Fruit fly (Drosophila melanogaster): ENCODE results near the gene CG16762.

CG16762 gene

DNA sequence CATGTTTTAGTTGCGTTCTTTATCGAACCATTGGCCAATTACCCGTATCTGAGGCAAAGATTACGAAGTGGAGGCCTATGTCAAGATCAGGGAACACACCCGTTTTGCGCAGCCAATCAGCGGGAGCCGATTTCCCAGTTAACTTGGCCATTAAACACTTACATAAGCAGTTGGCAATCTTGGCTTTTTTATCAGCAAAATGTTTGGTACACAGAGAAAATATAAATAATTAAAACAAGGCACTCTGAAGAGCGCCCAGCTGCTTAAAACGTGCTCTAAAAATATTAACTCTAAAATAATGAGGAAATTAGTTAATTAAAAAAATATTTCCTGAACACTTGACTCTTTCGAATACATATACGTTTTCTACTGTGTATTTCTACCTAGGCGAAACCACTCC lies 26.4 kb upstream of the CG16762 start (continued):
- TF ChIP-seq ssp (GFP tag; IDR thresholded peaks at IDR 0.05) (no peak), Adf1 (GFP tag; IDR thresholded peaks at IDR 0.05) (peak; percentile 67), br (optimal IDR thresholded peaks at IDR 0.05) (no peak), amos (GFP tag; IDR thresholded peaks at IDR 0.05; ENCODE audit: partially characterized antibody) (no peak), schlank (tag; optimal IDR thresholded peaks at IDR 0.05) (peak; percentile 12), mld (GFP tag; IDR thresholded peaks at IDR 0.05; ENCODE audit: partially characterized antibody) (no peak), CG10274 (GFP tag; optimal IDR thresholded peaks at IDR 0.05) (no peak), Nf-YA (GFP tag; IDR thresholded peaks at IDR 0.05) (no peak), Bdp1 (GFP tag; optimal IDR thresholded peaks at IDR 0.05) (peak; percentile 21), seq (GFP tag; IDR thresholded peaks at IDR 0.05) (peak; percentile 77), CG2202 (tag; optimal IDR thresholded peaks at IDR 0.05) (no peak), btn (GFP tag; optimal IDR thresholded peaks at IDR 0.05) (no peak), CG3065 (GFP tag; optimal IDR thresholded peaks at IDR 0.05) (no peak), so (GFP tag; IDR thresholded peaks at IDR 0.05) (peak; percentile 71; the same call in 2 of the 3 replicates), tna (GFP tag; IDR thresholded peaks at IDR 0.05; ENCODE audit: partially characterized antibody) (no peak), sima (GFP tag; optimal IDR thresholded peaks at IDR 0.05) (no peak), CG4360 (GFP tag; IDR thresholded peaks at IDR 0.05) (no peak), lab (GFP tag; optimal IDR thresholded peaks at IDR 0.05) (peak; percentile 91), Drgx (GFP tag; IDR thresholded peaks at IDR 0.05) (no peak), maf-S (GFP tag; optimal IDR thresholded peaks at IDR 0.05) (peak; percentile 49), sd (tag; optimal IDR thresholded peaks at IDR 0.05) (peak; percentile 86), Atf3 (GFP tag; optimal IDR thresholded peaks at IDR 0.05) (no peak), Fer1 (GFP tag; optimal IDR thresholded peaks at IDR 0.05) (peak; percentile 72), CG16815 (GFP tag; optimal IDR thresholded peaks at IDR 0.05) (peak; percentile 21), HLH3B (GFP tag; IDR thresholded peaks at IDR 0.05) (peak; percentile 52; the same call in 1 of the 2 replicates), NfI (GFP tag; optimal IDR thresholded peaks at IDR 0.05) (peak; percentile 41), Awh (GFP tag; IDR thresholded peaks at IDR 0.05) (no peak), Chrac-16 (GFP tag; optimal IDR thresholded peaks at IDR 0.05) (peak; percentile 19), phol (tag; optimal IDR thresholded peaks at IDR 0.05) (no peak), CG1529 (GFP tag; optimal IDR thresholded peaks at IDR 0.05) (no peak), Ets65A (GFP tag) (peak; percentile 19), cwo (GFP tag; optimal IDR thresholded peaks at IDR 0.05) (peak; percentile 70), gsb-n (tag; optimal IDR thresholded peaks at IDR 0.05) (no peak), CG12942 (GFP tag; optimal IDR thresholded peaks at IDR 0.05) (no peak), dm (GFP tag; optimal IDR thresholded peaks at IDR 0.05) (no peak), ERR (GFP tag; optimal IDR thresholded peaks at IDR 0.05) (peak; percentile 16), Rx (GFP tag; IDR thresholded peaks at IDR 0.05) (no peak), B-H2 (GFP tag; optimal IDR thresholded peaks at IDR 0.05) (no peak), CG10267 (tag; optimal IDR thresholded peaks at IDR 0.05) (peak; percentile 13), CG34422 (GFP tag; IDR thresholded peaks at IDR 0.05) (no peak; the same call in 1 of the 3 replicates), hkb (optimal IDR thresholded peaks at IDR 0.05) (no peak), hkb (GFP tag; IDR thresholded peaks at IDR 0.05) (peak; percentile 77), hth (optimal IDR thresholded peaks at IDR 0.05) (no peak), dpn (GFP tag; optimal IDR thresholded peaks at IDR 0.05) (peak; percentile 46 to 64), CG7786 (GFP tag; optimal IDR thresholded peaks at IDR 0.05) (peak; percentile 36), CG6254 (GFP tag; optimal IDR thresholded peaks at IDR 0.05) (no peak), onecut (GFP tag; IDR thresholded peaks at IDR 0.05) (no peak), C15 (GFP tag; IDR thresholded peaks at IDR 0.05) (no peak; the same call in 2 of the 3 replicates), Antp (GFP tag; optimal IDR thresholded peaks at IDR 0.05) (no peak), CG18262 (tag; optimal IDR thresholded peaks at IDR 0.05) (peak; percentile 34), CTCF (GFP tag; optimal IDR thresholded peaks at IDR 0.05) (no peak), Kr (GFP tag; optimal IDR thresholded peaks at IDR 0.05) (no peak), CG18011 (GFP tag; optimal IDR thresholded peaks at IDR 0.05) (no peak), bbx (GFP tag; IDR thresholded peaks at IDR 0.05; ENCODE audit: partially characterized antibody) (no peak)
